Worm (Caenorhabditis elegans) whole organism, early embryonic: ENCODE results near the gene C15H9.5.

Experiments
- B0310.2 ChIP-seq: sonication (generic microtip); optimal IDR thresholded peaks from 2 replicates; lab custom pipeline; 2016; ENCODE audit warnings: mild to moderate bottlenecking, missing genetic modification characterization, missing compliant biosample characterization
- F13C5.2 ChIP-seq: sonication (generic microtip); optimal IDR thresholded peaks from 2 replicates; lab custom pipeline; 2017; ENCODE audit warnings: mild to moderate bottlenecking, missing genetic modification characterization, inconsistent platforms, missing compliant biosample characterization
- aly-1 ChIP-seq: sonication (generic microtip); optimal IDR thresholded peaks from 2 replicates; lab custom pipeline; 2016; ENCODE audit warnings: missing genetic modification characterization, missing compliant biosample characterization
- ama-1 ChIP-seq: fragments of 150-350 bp; optimal IDR thresholded peaks from 2 replicates; lab custom pipeline; 2014
- ceh-13 ChIP-seq: fragments of 200-800 bp; sonication (Bioruptor generic); optimal IDR thresholded peaks from 2 replicates; lab custom pipeline; 2018; ENCODE audit warnings: mild to moderate bottlenecking, missing genetic modification characterization, missing compliant biosample characterization
- ceh-36 ChIP-seq: sonication (generic microtip); optimal IDR thresholded peaks from 2 replicates; lab custom pipeline; 2016; ENCODE audit warnings: missing genetic modification characterization, inconsistent platforms, missing compliant biosample characterization
- ets-7 ChIP-seq: sonication (generic microtip); optimal IDR thresholded peaks from 2 replicates; lab custom pipeline; 2016; ENCODE audit warnings: missing genotype, missing genetic modification characterization, missing compliant biosample characterization
- flt-1 ChIP-seq: fragments of 200-800 bp; sonication (Bioruptor generic); IDR thresholded peaks from 2 replicates; pipeline ENCODE4 v1.3.6; 2022; ENCODE audit warnings: missing genetic modification characterization, missing compliant biosample characterization
- hmbx-1 ChIP-seq: sonication (generic microtip); optimal IDR thresholded peaks from 2 replicates; lab custom pipeline; 2016; ENCODE audit warnings: mild to moderate bottlenecking, missing genetic modification characterization, missing compliant biosample characterization
- hmg-4 ChIP-seq: fragments of 200-800 bp; sonication (Bioruptor generic); optimal IDR thresholded peaks from 2 replicates; lab custom pipeline; 2018; ENCODE audit warnings: mild to moderate bottlenecking, missing genetic modification characterization, missing compliant biosample characterization
- hnd-1 ChIP-seq: sonication (generic microtip); optimal IDR thresholded peaks from 2 replicates; lab custom pipeline; 2016; ENCODE audit warnings: missing genetic modification characterization, missing compliant biosample characterization
- pes-1 ChIP-seq: fragments of 200-800 bp; sonication (Bioruptor generic); IDR thresholded peaks from 2 replicates; pipeline ENCODE4 v1.3.6; 2022; ENCODE audit warnings: missing genetic modification reagents, missing genetic modification characterization, missing compliant biosample characterization
- scrt-1 ChIP-seq: fragments of 200-800 bp; sonication (Bioruptor generic); IDR thresholded peaks from 2 replicates; pipeline ENCODE4 v1.3.6; 2022; ENCODE audit warnings: missing genetic modification characterization, missing compliant biosample characterization
- sea-1 ChIP-seq: fragments of 200-800 bp; sonication (Bioruptor generic); conservative IDR thresholded peaks from 2 replicates; pipeline ENCODE4 v1.3.6; 2022; ENCODE audit warnings: missing genetic modification characterization, missing compliant biosample characterization
- tbx-11 ChIP-seq: fragments of 200-800 bp; sonication (Bioruptor generic); IDR thresholded peaks from 2 replicates; pipeline ENCODE4 v1.3.6; 2022; ENCODE audit warnings: missing genetic modification characterization, missing compliant biosample characterization
- tbx-37 ChIP-seq: fragments of 200-800 bp; sonication (Bioruptor generic); conservative IDR thresholded peaks from 2 replicates; pipeline ENCODE4 v1.3.6; 2022; ENCODE audit warnings: missing genetic modification reagents, missing genetic modification characterization, missing compliant biosample characterization
- tra-4 ChIP-seq: sonication (generic microtip); optimal IDR thresholded peaks from 2 replicates; lab custom pipeline; 2017; ENCODE audit warnings: missing genetic modification characterization, missing compliant biosample characterization

Gene C15H9.5

ce11 chrX:6100395-6101099 is 7.4 kb downstream of the C15H9.5 start:
- no peak for TF ChIP-seq ceh-13
- TF ChIP-seq aly-1 (tag; lab: Kevin White, UChicago): no peak
- no peak for TF ChIP-seq hmg-4
- no peak for TF ChIP-seq ets-7
- TF ChIP-seq pes-1 (GFP tag; lab: Robert Waterston, UW): no peak
- no peak for TF ChIP-seq hmbx-1
- no peak for TF ChIP-seq flt-1 (GFP tag; lab: Robert Waterston, UW)
- no peak for TF ChIP-seq scrt-1
- no peak for TF ChIP-seq F13C5.2 (tag; lab: Kevin White, UChicago)
- TF ChIP-seq hnd-1 (tag; lab: Kevin White, UChicago): no peak
- TF ChIP-seq tbx-11: no peak
- no peak for TF ChIP-seq tra-4 (tag; lab: Kevin White, UChicago)
- TF ChIP-seq B0310.2 (tag; lab: Kevin White, UChicago): no peak
- TF ChIP-seq sea-1: no peak
- no peak for TF ChIP-seq tbx-37 (GFP tag; lab: Robert Waterston, UW)
- TF ChIP-seq ceh-36 (tag; lab: Kevin White, UChicago): no peak
- no peak for TF ChIP-seq ama-1 (lab: Kevin White, UChicago)

ce11 chrX:6103297-6103696 is 10.2 kb downstream of the C15H9.5 start, which contains the start of gene C15H9.11:
Gene C15H9.11, minus strand, starts transcription at chrX:6103397.
- TF ChIP-seq tbx-11: no peak
- no peak for TF ChIP-seq ceh-36 (tag; lab: Kevin White, UChicago)
- TF ChIP-seq ceh-13: no peak
- TF ChIP-seq hmbx-1: no peak
- TF ChIP-seq ama-1 (lab: Kevin White, UChicago): no peak
- TF ChIP-seq F13C5.2 (tag; lab: Kevin White, UChicago): no peak
- no peak for TF ChIP-seq scrt-1
- no peak for TF ChIP-seq hnd-1 (tag; lab: Kevin White, UChicago)
- no peak for TF ChIP-seq pes-1 (GFP tag; lab: Robert Waterston, UW)

ce11 chrX:6107962-6108361 is 14.9 kb downstream of the C15H9.5 start:
- no peak for TF ChIP-seq hmg-4
- TF ChIP-seq hnd-1 (tag; lab: Kevin White, UChicago): no peak
- TF ChIP-seq scrt-1: no peak
- TF ChIP-seq ceh-13: no peak
- TF ChIP-seq ceh-36 (tag; lab: Kevin White, UChicago): no peak
- no peak for TF ChIP-seq flt-1 (GFP tag; lab: Robert Waterston, UW)
- no peak for TF ChIP-seq tbx-37 (GFP tag; lab: Robert Waterston, UW)
- no peak for TF ChIP-seq aly-1 (tag; lab: Kevin White, UChicago)
- no peak for TF ChIP-seq sea-1
- no peak for TF ChIP-seq F13C5.2 (tag; lab: Kevin White, UChicago)
- TF ChIP-seq B0310.2 (tag; lab: Kevin White, UChicago): no peak
- TF ChIP-seq tbx-11: no peak
- TF ChIP-seq hmbx-1: no peak
- no peak for TF ChIP-seq pes-1 (GFP tag; lab: Robert Waterston, UW)

DNA sequence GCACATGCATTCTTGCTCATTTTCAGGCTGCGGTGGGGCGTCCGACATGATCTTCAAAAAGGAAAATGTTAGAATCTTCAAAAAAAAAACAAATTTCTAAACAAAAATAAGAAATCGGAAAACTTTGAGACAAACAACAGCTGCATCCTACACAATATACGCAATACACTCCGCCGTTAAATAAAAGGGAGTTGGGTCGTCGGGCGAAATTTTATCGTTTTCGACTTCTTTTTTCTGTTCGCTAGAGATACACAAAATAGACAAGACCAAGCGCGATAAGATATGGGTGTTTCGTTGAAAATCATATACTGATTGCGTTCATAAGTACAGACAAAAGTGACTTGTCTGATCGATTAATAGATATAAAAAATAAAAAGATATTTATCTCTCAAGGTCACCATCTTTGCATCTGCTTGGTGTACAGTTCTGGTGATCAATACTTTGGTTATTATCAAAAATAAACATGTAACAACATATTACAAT is 16.2 kb downstream of the C15H9.5 start, which contains the start of gene kynu-1:
Gene kynu-1 (minus strand): TSS at position 51 of the 483 bp plus-strand sequence.
- TF ChIP-seq hnd-1 (tag; lab: Kevin White, UChicago) (no peak), tra-4 (tag; lab: Kevin White, UChicago) (no peak), ceh-36 (tag; lab: Kevin White, UChicago) (no peak), flt-1 (GFP tag; lab: Robert Waterston, UW) (no peak), hmbx-1 (no peak), ceh-13 (no peak), B0310.2 (tag; lab: Kevin White, UChicago) (no peak), F13C5.2 (tag; lab: Kevin White, UChicago) (no peak), tbx-37 (GFP tag; lab: Robert Waterston, UW) (no peak), sea-1 (no peak), ama-1 (lab: Kevin White, UChicago) (no peak)

DNA sequence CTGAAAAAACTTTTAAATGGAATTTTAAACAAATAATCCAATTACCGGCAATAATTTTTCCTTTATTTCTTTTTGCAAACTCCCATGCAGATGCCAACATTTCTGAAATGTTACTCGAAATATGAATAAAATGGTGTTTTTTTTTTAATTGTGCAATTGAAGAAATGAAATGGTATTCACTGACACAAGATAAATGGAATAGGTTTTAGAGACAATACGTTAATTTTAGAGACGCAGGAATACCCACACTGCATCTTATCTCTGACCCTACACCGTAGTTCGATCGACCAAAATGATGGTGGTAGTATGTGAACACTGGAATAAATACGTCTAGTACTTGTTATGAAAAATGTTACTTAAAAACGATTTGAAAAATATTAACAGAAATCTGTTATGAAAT is 19.7 kb downstream of the C15H9.5 start, which contains the start of gene prx-3:
Gene prx-3 (minus strand): TSS at position 101 of the 400 bp plus-strand sequence.
- TF ChIP-seq scrt-1: no peak
- no peak for TF ChIP-seq ets-7
- no peak for TF ChIP-seq tra-4 (tag; lab: Kevin White, UChicago)
- TF ChIP-seq B0310.2 (tag; lab: Kevin White, UChicago): no peak

- TF ChIP-seq pes-1 (GFP tag; lab: Robert Waterston, UW): no peak
- TF ChIP-seq tbx-11: no peak
- no peak for TF ChIP-seq aly-1 (tag; lab: Kevin White, UChicago)
- TF ChIP-seq F13C5.2 (tag; lab: Kevin White, UChicago): no peak
- no peak for TF ChIP-seq ets-7
- TF ChIP-seq tbx-37 (GFP tag; lab: Robert Waterston, UW): no peak
Observed at ce11 chrX:6115502-6115901, 22.4 kb downstream of the C15H9.5 start, which contains the start of gene C15H9.3. Gene C15H9.3, plus strand, starts transcription at chrX:6115802.

DNA sequence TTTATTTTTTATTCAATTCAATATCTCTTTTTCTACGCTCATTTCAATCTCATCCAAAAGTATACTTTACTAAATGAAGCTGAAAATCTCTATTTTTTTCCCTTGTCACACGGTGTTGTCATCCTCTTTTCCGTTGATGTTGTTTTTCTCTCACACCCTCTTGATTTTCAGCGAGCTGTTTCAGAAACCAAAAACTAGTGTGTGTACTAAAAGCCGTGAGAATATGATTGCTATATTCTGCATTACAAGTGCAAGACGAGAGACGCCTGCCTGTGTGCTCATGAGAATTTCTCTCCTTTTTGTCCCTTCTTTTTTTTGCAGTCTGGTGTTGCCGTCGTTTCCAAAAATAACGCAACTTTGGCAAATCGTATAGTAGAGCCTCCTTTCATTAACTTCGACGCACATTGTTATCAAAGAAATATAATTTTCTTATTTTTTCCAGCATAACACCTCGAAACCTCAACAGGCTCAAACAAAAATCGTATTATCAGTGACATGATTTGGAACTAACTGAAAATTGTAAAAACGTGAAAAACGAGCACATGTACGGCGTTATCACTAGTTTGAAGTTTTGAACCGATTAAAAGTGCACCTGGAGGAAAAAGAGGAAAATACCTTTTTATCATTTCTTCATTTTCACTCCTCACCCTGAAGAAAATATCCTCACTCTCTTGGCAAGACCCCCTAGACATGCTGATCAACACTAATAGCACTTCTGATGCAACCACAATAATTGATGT is 25.2 kb downstream of the C15H9.5 start, which contains the start of gene C15H9.2:
Gene C15H9.2 (plus strand): TSS at position 441 of the 740 bp plus-strand sequence.
- no peak for TF ChIP-seq tbx-11
- TF ChIP-seq ama-1 (lab: Kevin White, UChicago): no peak
